Fruit fly (Drosophila melanogaster): ENCODE measurements around the gene hzg.

hzg gene

dm6 chr3L:16051719-16052122 lies 47.2 kb upstream of the hzg start, which contains the start of gene Mbs (continued):
- TF ChIP-seq CG9876 (GFP tag; optimal IDR thresholded peaks at IDR 0.05) (no peak), sc (optimal IDR thresholded peaks at IDR 0.05) (no peak), sc (GFP tag; optimal IDR thresholded peaks at IDR 0.05) (no peak), CG30020 (tag; optimal IDR thresholded peaks at IDR 0.05) (no peak), caup (GFP tag; optimal IDR thresholded peaks at IDR 0.05; ENCODE audit: severe bottlenecking) (peak; percentile 27), CG4854 (GFP tag; optimal IDR thresholded peaks at IDR 0.05) (no peak), Fer2 (tag; optimal IDR thresholded peaks at IDR 0.05) (no peak), eyg (GFP tag; optimal IDR thresholded peaks at IDR 0.05) (no peak), sens-2 (GFP tag; IDR thresholded peaks at IDR 0.05) (no peak), CG11398 (GFP tag; optimal IDR thresholded peaks at IDR 0.05) (no peak), CG17912 (GFP tag; optimal IDR thresholded peaks at IDR 0.05) (peak; percentile 48), usp (GFP tag; optimal IDR thresholded peaks at IDR 0.05) (no peak), CG13775 (GFP tag; optimal IDR thresholded peaks at IDR 0.05) (no peak), crp (GFP tag; optimal IDR thresholded peaks at IDR 0.05) (no peak), Xbp1 (GFP tag; optimal IDR thresholded peaks at IDR 0.05) (no peak), twi (tag; optimal IDR thresholded peaks at IDR 0.05) (no peak), mam (GFP tag; optimal IDR thresholded peaks at IDR 0.05) (no peak), slbo (GFP tag; IDR thresholded peaks at IDR 0.05) (peak; percentile 42; the same call in 1 of the 2 replicates), Six4 (GFP tag; optimal IDR thresholded peaks at IDR 0.05) (no peak), hkb (optimal IDR thresholded peaks at IDR 0.05) (no peak), hkb (GFP tag; IDR thresholded peaks at IDR 0.05) (peak; percentile 31; the same call in 1 of the 2 replicates), ato (GFP tag; IDR thresholded peaks at IDR 0.05; ENCODE audit: partially characterized antibody) (0 out of 2 replicates have a peak, but pooled peaks have one; percentile 23), CG12219 (GFP tag; optimal IDR thresholded peaks at IDR 0.05) (no peak), btn (GFP tag; optimal IDR thresholded peaks at IDR 0.05) (no peak), cato (GFP tag; optimal IDR thresholded peaks at IDR 0.05; ENCODE audit: borderline replicate concordance) (no peak), Lhr (GFP tag; optimal IDR thresholded peaks at IDR 0.05) (peak; percentile 55), CG12299 (tag; optimal IDR thresholded peaks at IDR 0.05) (no peak), Asciz (GFP tag; optimal IDR thresholded peaks at IDR 0.05) (peak; percentile 18), Mrtf (GFP tag; IDR thresholded peaks at IDR 0.05) (no peak), Kr (GFP tag; optimal IDR thresholded peaks at IDR 0.05) (no peak), sug (tag; optimal IDR thresholded peaks at IDR 0.05) (peak; percentile 18), HLH4C (GFP tag; IDR thresholded peaks at IDR 0.05; ENCODE audit: partially characterized antibody) (peak; percentile 39; the same call in 2 of the 3 replicates), Ravus (GFP tag; IDR thresholded peaks at IDR 0.05) (no peak), CTCF (GFP tag; optimal IDR thresholded peaks at IDR 0.05) (peak; percentile 96), CG6791 (GFP tag; IDR thresholded peaks at IDR 0.05; ENCODE audit: partially characterized antibody) (peak; percentile 71), disco-r (GFP tag; optimal IDR thresholded peaks at IDR 0.05) (no peak), CrebB (tag; optimal IDR thresholded peaks at IDR 0.05) (no peak), fd102C (GFP tag; optimal IDR thresholded peaks at IDR 0.05) (no peak), CG4820 (GFP tag; optimal IDR thresholded peaks at IDR 0.05) (no peak), CG10321 (GFP tag; IDR thresholded peaks at IDR 0.05) (no peak), trh (GFP tag; optimal IDR thresholded peaks at IDR 0.05) (no peak), grau (tag; optimal IDR thresholded peaks at IDR 0.05) (peak; percentile 16), chif (GFP tag; optimal IDR thresholded peaks at IDR 0.05) (no peak), CG8281 (tag; optimal IDR thresholded peaks at IDR 0.05) (no peak), Hr78 (GFP tag; optimal IDR thresholded peaks at IDR 0.05) (no peak), hbn (GFP tag; IDR thresholded peaks at IDR 0.05; ENCODE audit: partially characterized antibody) (peak; percentile 86), knrl (GFP tag; IDR thresholded peaks at IDR 0.05; ENCODE audit: partially characterized antibody) (peak; percentile 42), Mes4 (GFP tag; optimal IDR thresholded peaks at IDR 0.05) (no peak), gsb (GFP tag; IDR thresholded peaks at IDR 0.05) (no peak), pho (GFP tag; optimal IDR thresholded peaks at IDR 0.05) (no peak), CG31388 (GFP tag; optimal IDR thresholded peaks at IDR 0.05) (no peak), ERR (GFP tag; optimal IDR thresholded peaks at IDR 0.05) (peak; percentile 1)
